Worm (Caenorhabditis elegans): ENCODE results near the gene gst-32.
"Not testable (repeated sequence)": the region's sequence is repeated elsewhere in the genome, so short reads cannot be mapped to it uniquely, and the experiment has no call there.

Gene gst-32

ce11 chrII:15148442-15148841 lies 30.0 kb downstream of the gst-32 start:
- no peak for TF ChIP-seq C08G9.2 (tag; optimal IDR thresholded peaks at IDR 0.05)
- no peak for TF ChIP-seq ceh-24 (tag; optimal IDR thresholded peaks at IDR 0.05)
- no peak for TF ChIP-seq gmeb-2 (tag; optimal IDR thresholded peaks at IDR 0.05)

- TF ChIP-seq tbx-7 (tag; optimal IDR thresholded peaks at IDR 0.05) (no peak), hlh-13 (GFP tag; optimal IDR thresholded peaks at IDR 0.05) (no peak), unc-3 (GFP tag; conservative IDR thresholded peaks at IDR 0.05) (no peak), unc-3 (tag; optimal IDR thresholded peaks at IDR 0.05) (no peak), ceh-18 (tag; optimal IDR thresholded peaks at IDR 0.05) (no peak), unc-86 (tag; optimal IDR thresholded peaks at IDR 0.05) (no peak), unc-42 (tag; optimal IDR thresholded peaks at IDR 0.05) (no peak), pax-1 (tag; optimal IDR thresholded peaks at IDR 0.05) (no peak), hlh-6 (tag; optimal IDR thresholded peaks at IDR 0.05) (no peak), ceh-14 (tag; optimal IDR thresholded peaks at IDR 0.05) (no peak), nfya-1 (tag; optimal IDR thresholded peaks at IDR 0.05) (no peak), pat-9 (tag; optimal IDR thresholded peaks at IDR 0.05) (no peak), eyg-1 (tag; optimal IDR thresholded peaks at IDR 0.05) (no peak), lin-11 (tag; optimal IDR thresholded peaks at IDR 0.05) (no peak), unc-55 (GFP tag; optimal IDR thresholded peaks at IDR 0.05) (no peak), npax-4 (tag; optimal IDR thresholded peaks at IDR 0.05) (no peak), C38D4.7 (GFP tag; optimal IDR thresholded peaks at IDR 0.05) (no peak)
These were observed 32.8 kb downstream of the gst-32 start, which contains the start of gene Y53F4B.27 for ce11 chrII:15145594-15145993. TSS of gene Y53F4B.27 (plus strand) at chrII:15145894.

ce11 chrII:15143729-15144128 lies 34.7 kb downstream of the gst-32 start:
- TF ChIP-seq pag-3 (tag; optimal IDR thresholded peaks at IDR 0.05; ENCODE audit: borderline replicate concordance) (no peak), nhr-11 (tag; optimal IDR thresholded peaks at IDR 0.05) (no peak), ref-2 (tag; optimal IDR thresholded peaks at IDR 0.05) (no peak), sox-4 (tag; optimal IDR thresholded peaks at IDR 0.05) (no peak), unc-86 (tag; optimal IDR thresholded peaks at IDR 0.05) (no peak), sox-2 (GFP tag; IDR thresholded peaks at IDR 0.05) (no peak), mec-3 (tag; optimal IDR thresholded peaks at IDR 0.05; ENCODE audit: borderline replicate concordance) (no peak), elt-4 (tag; optimal IDR thresholded peaks at IDR 0.05) (no peak), eyg-1 (tag; optimal IDR thresholded peaks at IDR 0.05) (no peak), madf-2 (tag; optimal IDR thresholded peaks at IDR 0.05) (no peak), ceh-48 (tag; optimal IDR thresholded peaks at IDR 0.05) (no peak), ceh-2 (tag; optimal IDR thresholded peaks at IDR 0.05) (no peak), ama-1 (optimal IDR thresholded peaks at IDR 0.05) (no peak), elt-2 (tag; optimal IDR thresholded peaks at IDR 0.05) (no peak), ceh-14 (tag; optimal IDR thresholded peaks at IDR 0.05) (no peak)

- not testable (repeated sequence) for TF ChIP-seq ceh-2, dve-1, ceh-48 (tag; optimal IDR thresholded peaks at IDR 0.05)
These were observed 37.5 kb downstream of the gst-32 start, which contains the start of gene Y53F4B.26 for ce11 chrII:15140881-15141280. TSS of gene Y53F4B.26 (minus strand) at chrII:15140981.

- TF ChIP-seq ceh-34 (tag; optimal IDR thresholded peaks at IDR 0.05) = no peak
These were observed 42.5 kb downstream of the gst-32 start, which contains the start of gene Y53F4B.25 for ce11 chrII:15135886-15136285. TSS of gene Y53F4B.25 (plus strand) at chrII:15136186.

ce11 chrII:15134332-15134731 lies 44.1 kb downstream of the gst-32 start, which contains the start of gene Y53F4B.24:
TSS of gene Y53F4B.24 (minus strand) at chrII:15134432.
- TF ChIP-seq unc-3 (GFP tag; conservative IDR thresholded peaks at IDR 0.05) = no peak
- no peak for TF ChIP-seq unc-3 (tag; optimal IDR thresholded peaks at IDR 0.05)
- TF ChIP-seq nhr-232 (tag; optimal IDR thresholded peaks at IDR 0.05) = no peak
- no peak for TF ChIP-seq hlh-15 (tag; optimal IDR thresholded peaks at IDR 0.05)
- TF ChIP-seq odd-2 (tag; optimal IDR thresholded peaks at IDR 0.05) = no peak
- TF ChIP-seq elt-4 (tag; optimal IDR thresholded peaks at IDR 0.05) = no peak

Data from whole organism, late embryonic.